Worm (Caenorhabditis elegans) whole organism, young adult: Measurements from ENCODE around the gene T05E12.9.
A peak's percentile ranks its signal among the peaks of the same experiment; 100 is the strongest.

ENCODE experiments used
- F23B12.7 ChIP-seq: sonication (generic microtip); optimal IDR thresholded peaks from 2 replicates; lab custom pipeline; 2017; ENCODE audit warnings: missing genetic modification characterization, mild to moderate bottlenecking, missing compliant biosample characterization, antibody characterized with exemption, moderate library complexity; ENCODE audit not compliant: insufficient read depth
- K12H6.12 ChIP-seq: fragments of 200-800 bp; sonication (Bioruptor generic); optimal IDR thresholded peaks from 2 replicates; lab custom pipeline; 2018; ENCODE audit warnings: mild to moderate bottlenecking, missing genetic modification characterization, missing compliant biosample characterization
- T07F8.4 ChIP-seq: sonication (generic microtip); optimal IDR thresholded peaks from 2 replicates; lab custom pipeline; 2016; ENCODE audit warnings: mild to moderate bottlenecking, missing genetic modification characterization, moderate library complexity, missing compliant biosample characterization
- ZK185.1 ChIP-seq: sonication (generic microtip); optimal IDR thresholded peaks from 2 replicates; lab custom pipeline; 2016; ENCODE audit warnings: mild to moderate bottlenecking, missing genetic modification characterization, missing compliant biosample characterization; ENCODE audit not compliant: poor library complexity, severe bottlenecking
- atf-7 ChIP-seq: sonication (generic microtip); optimal IDR thresholded peaks from 2 replicates; lab custom pipeline; 2017; ENCODE audit warnings: mild to moderate bottlenecking, missing genetic modification characterization, missing compliant biosample characterization
- attf-6 ChIP-seq: fragments of 200-800 bp; sonication (Bioruptor generic); IDR thresholded peaks from 2 replicates; pipeline ENCODE4 v1.3.6; 2022; ENCODE audit warnings: missing genetic modification reagents, missing genetic modification characterization, missing compliant biosample characterization
- bed-1 ChIP-seq: fragments of 200-800 bp; sonication (Bioruptor generic); IDR thresholded peaks from 2 replicates; pipeline ENCODE4 v1.3.6; 2022; ENCODE audit warnings: missing genetic modification reagents, missing genetic modification characterization, missing compliant biosample characterization
- cebp-1 ChIP-seq, 2 experiments: fragments of 200-800 bp in 1 of 2; sonication (Bioruptor generic) in 1 of 2; sonication (generic microtip) in 1 of 2; IDR thresholded peaks in 1 of 2; optimal IDR thresholded peaks in 1 of 2; 2 replicates each; pipeline versions ENCODE4 v1.3.6 to Lab custom; 2017 to 2022; ENCODE audit warnings: missing compliant biosample characterization in 2 of 2, missing genetic modification characterization in 2 of 2, mild to moderate bottlenecking in 1 of 2, missing genetic modification reagents in 1 of 2, moderate library complexity in 1 of 2
- ceh-100 ChIP-seq: fragments of 200-800 bp; sonication (Bioruptor generic); IDR thresholded peaks from 2 replicates; pipeline ENCODE4 v1.3.6; 2022; ENCODE audit warnings: missing genetic modification reagents, missing genetic modification characterization, missing compliant biosample characterization
- ceh-40 ChIP-seq: fragments of 200-800 bp; sonication (Bioruptor generic); IDR thresholded peaks from 2 replicates; pipeline ENCODE4 v1.3.6; 2022; ENCODE audit warnings: missing genetic modification characterization, missing compliant biosample characterization
- ceh-91 ChIP-seq: fragments of 200-800 bp; sonication (Bioruptor generic); IDR thresholded peaks from 2 replicates; pipeline ENCODE4 v1.3.6; 2022; ENCODE audit warnings: missing genetic modification reagents, missing genetic modification characterization, missing compliant biosample characterization
- chd-7 ChIP-seq: sonication (generic microtip); optimal IDR thresholded peaks from 2 replicates; lab custom pipeline; 2016; ENCODE audit warnings: mild to moderate bottlenecking, missing genetic modification characterization, moderate library complexity, missing compliant biosample characterization
- die-1 ChIP-seq: sonication (generic microtip); optimal IDR thresholded peaks from 2 replicates; lab custom pipeline; 2016; ENCODE audit warnings: missing genotype, mild to moderate bottlenecking, missing genetic modification characterization, missing compliant biosample characterization
- ekl-4 ChIP-seq: fragments of 200-800 bp; sonication (Bioruptor generic); IDR thresholded peaks from 2 replicates; pipeline ENCODE4 v1.3.6; 2022; ENCODE audit warnings: missing genetic modification reagents, missing genetic modification characterization, missing compliant biosample characterization
- him-1 ChIP-seq: sonication (generic microtip); optimal IDR thresholded peaks from 2 replicates; lab custom pipeline; 2016; ENCODE audit warnings: missing genotype, missing genetic modification reagents, missing genetic modification characterization, missing compliant biosample characterization
- hlh-26 ChIP-seq: fragments of 200-800 bp; sonication (Bioruptor generic); conservative IDR thresholded peaks from 2 replicates; pipeline ENCODE4 v1.3.6; 2022; ENCODE audit warnings: missing genetic modification reagents, missing genetic modification characterization, missing compliant biosample characterization
- hmg-20 ChIP-seq: fragments of 200-800 bp; sonication (Bioruptor generic); IDR thresholded peaks from 2 replicates; pipeline ENCODE4 v1.3.6; 2022; ENCODE audit warnings: missing genetic modification reagents, missing genetic modification characterization, missing compliant biosample characterization
- let-607 ChIP-seq, 2 experiments: fragments of 200-800 bp in 1 of 2; sonication (Bioruptor generic) in 1 of 2; sonication (generic microtip) in 1 of 2; optimal IDR thresholded peaks; 2 replicates each; lab custom pipeline; 2016 to 2018; ENCODE audit warnings: mild to moderate bottlenecking in 2 of 2, missing compliant biosample characterization in 2 of 2, missing genetic modification characterization in 2 of 2, moderate library complexity in 2 of 2, missing genotype in 1 of 2
- lin-40 ChIP-seq: sonication (generic microtip); optimal IDR thresholded peaks from 2 replicates; lab custom pipeline; 2016; ENCODE audit warnings: missing genetic modification characterization, mild to moderate bottlenecking, missing compliant biosample characterization, missing genotype, missing genetic modification reagents
- lir-1 ChIP-seq: fragments of 200-800 bp; sonication (Bioruptor generic); conservative IDR thresholded peaks from 2 replicates; pipeline ENCODE4 v1.3.6; 2022; ENCODE audit warnings: missing genetic modification reagents, missing genetic modification characterization, missing compliant biosample characterization
- madf-3 ChIP-seq: fragments of 200-800 bp; sonication (Bioruptor generic); IDR thresholded peaks from 2 replicates; pipeline ENCODE4 v1.3.6; 2022; ENCODE audit warnings: missing genetic modification reagents, missing genetic modification characterization, missing compliant biosample characterization
- nfya-2 ChIP-seq: fragments of 200-800 bp; sonication (Bioruptor generic); IDR thresholded peaks from 2 replicates; pipeline ENCODE4 v1.3.6; 2022; ENCODE audit warnings: missing genetic modification reagents, missing genetic modification characterization, missing compliant biosample characterization
- nhr-120 ChIP-seq: fragments of 200-800 bp; sonication (Bioruptor generic); IDR thresholded peaks from 2 replicates; pipeline ENCODE4 v1.3.6; 2022; ENCODE audit warnings: missing genetic modification characterization, missing compliant biosample characterization
- nhr-80 ChIP-seq: sonication (generic microtip); optimal IDR thresholded peaks from 2 replicates; lab custom pipeline; 2016; ENCODE audit warnings: missing genetic modification characterization, missing compliant biosample characterization
- nhr-90 ChIP-seq: sonication (generic microtip); optimal IDR thresholded peaks from 2 replicates; lab custom pipeline; 2016; ENCODE audit warnings: missing genotype, mild to moderate bottlenecking, missing genetic modification characterization, missing compliant biosample characterization
- repo-1 ChIP-seq: sonication (generic microtip); optimal IDR thresholded peaks from 2 replicates; lab custom pipeline; 2017; ENCODE audit warnings: mild to moderate bottlenecking, missing genetic modification characterization, missing compliant biosample characterization
- sdz-38 ChIP-seq: sonication (generic microtip); optimal IDR thresholded peaks from 2 replicates; lab custom pipeline; 2016; ENCODE audit warnings: missing genotype, missing genetic modification characterization, missing compliant biosample characterization
- snpc-1.3 ChIP-seq: sonication (generic microtip); optimal IDR thresholded peaks from 2 replicates; lab custom pipeline; 2017; ENCODE audit warnings: missing genetic modification characterization, mild to moderate bottlenecking, missing compliant biosample characterization, antibody characterized with exemption, moderate library complexity, missing genotype, missing genetic modification reagents; ENCODE audit not compliant: insufficient read depth
- snpc-4 ChIP-seq, 5 experiments: fragments of 150-350 bp in 1 of 5; sonication (generic microtip) in 4 of 5; optimal IDR thresholded peaks; 2 replicates each; lab custom pipeline; 2014 to 2018; ENCODE audit warnings: missing genetic modification characterization in 5 of 5, missing biosample characterization in 3 of 5, antibody characterized with exemption in 2 of 5, mild to moderate bottlenecking in 2 of 5, missing compliant biosample characterization in 2 of 5, missing genotype in 2 of 5, moderate library complexity in 2 of 5, missing genetic modification reagents in 1 of 5
- zfh-2 ChIP-seq: fragments of 200-800 bp; sonication (Bioruptor generic); conservative IDR thresholded peaks from 2 replicates; pipeline ENCODE4 v1.3.6; 2022; ENCODE audit warnings: missing genetic modification reagents, missing genetic modification characterization, missing compliant biosample characterization
- ztf-25 ChIP-seq: fragments of 200-800 bp; sonication (Bioruptor generic); IDR thresholded peaks from 2 replicates; pipeline ENCODE4 v1.3.6; 2022; ENCODE audit warnings: missing genetic modification reagents, missing genetic modification characterization, missing compliant biosample characterization
- ztf-26 ChIP-seq: sonication (generic microtip); optimal IDR thresholded peaks from 2 replicates; lab custom pipeline; 2017; ENCODE audit warnings: missing genetic modification characterization, missing compliant biosample characterization
- ztf-28 ChIP-seq: fragments of 200-800 bp; sonication (Bioruptor generic); IDR thresholded peaks from 2 replicates; pipeline ENCODE4 v1.3.6; 2022; ENCODE audit warnings: missing genetic modification reagents, missing genetic modification characterization, missing compliant biosample characterization

Gene T05E12.9

ce11 chrV:17092262-17092661 lies 9.6 kb upstream of the T05E12.9 start, which contains the start of gene ZK218.1:
ZK218.1 (plus strand) TSS chrV:17092562.
- no peak for TF ChIP-seq madf-3
- no peak for TF ChIP-seq nhr-90
- TF ChIP-seq ceh-91 (GFP tag; lab: Robert Waterston, UW): no peak
- no peak for TF ChIP-seq ztf-25 (GFP tag; lab: Robert Waterston, UW)
- TF ChIP-seq snpc-1.3 (tag; lab: Kevin White, UChicago): no peak
- TF ChIP-seq ztf-26 (tag; lab: Kevin White, UChicago): no peak
- TF ChIP-seq ztf-28 (GFP tag; lab: Robert Waterston, UW): no peak
- TF ChIP-seq repo-1 (tag; lab: Kevin White, UChicago): no peak
- no peak for TF ChIP-seq cebp-1 (GFP tag; IDR thresholded peaks at IDR 0.05; lab: Robert Waterston, UW)
- no peak for TF ChIP-seq cebp-1 (tag; optimal IDR thresholded peaks at IDR 0.05; lab: Kevin White, UChicago)
- no peak for TF ChIP-seq hmg-20 (GFP tag; lab: Robert Waterston, UW)
- no peak for TF ChIP-seq atf-7 (tag; lab: Kevin White, UChicago)
- no peak for TF ChIP-seq nhr-120 (GFP tag; lab: Robert Waterston, UW)
- TF ChIP-seq him-1 (tag; lab: Kevin White, UChicago): no peak
- TF ChIP-seq F23B12.7: no peak

ce11 chrV:17089931-17090429 lies 7.4 kb upstream of the T05E12.9 start, which contains the start of gene srh-237:
srh-237 (plus strand) TSS chrV:17090379.
- TF ChIP-seq attf-6 (GFP tag; lab: Robert Waterston, UW) (no peak), snpc-4 (GFP tag; optimal IDR thresholded peaks at IDR 0.05; lab: Kevin White, UChicago) (no peak), snpc-4 (tag; optimal IDR thresholded peaks at IDR 0.05; lab: Kevin White, UChicago) (peak in 1 of 4 experiments; percentile 25), ZK185.1 (tag; lab: Kevin White, UChicago) (no peak), sdz-38 (tag; lab: Kevin White, UChicago) (no peak), nhr-80 (tag; lab: Kevin White, UChicago) (peak; percentile 67), bed-1 (GFP tag; lab: Robert Waterston, UW) (no peak), lin-40 (tag; lab: Kevin White, UChicago) (no peak)

ce11 chrV:17089342-17089741 lies 6.7 kb upstream of the T05E12.9 start, which contains the start of gene T05E12.6:
T05E12.6 (minus strand) TSS chrV:17089442.
- TF ChIP-seq nfya-2 (GFP tag; lab: Robert Waterston, UW) (no peak), ceh-100 (no peak), lir-1 (GFP tag; lab: Robert Waterston, UW) (no peak), let-607 (tag; optimal IDR thresholded peaks at IDR 0.05; lab: Kevin White, UChicago) (no peak), ekl-4 (GFP tag; lab: Robert Waterston, UW) (no peak), chd-7 (tag; lab: Kevin White, UChicago) (no peak), zfh-2 (GFP tag; lab: Robert Waterston, UW) (no peak), K12H6.12 (no peak), nhr-120 (GFP tag; lab: Robert Waterston, UW) (no peak), ceh-40 (no peak), hmg-20 (GFP tag; lab: Robert Waterston, UW) (no peak), die-1 (no peak), T07F8.4 (no peak), hlh-26 (no peak), attf-6 (GFP tag; lab: Robert Waterston, UW) (no peak)
